Worm (Caenorhabditis elegans) whole organism, early embryonic: ENCODE data around the gene F22B7.9.

Experiments used
- ama-1 ChIP-seq: fragments of 150-350 bp; optimal IDR thresholded peaks from 2 replicates; lab custom pipeline; 2014
- ets-7 ChIP-seq: sonication (generic microtip); optimal IDR thresholded peaks from 2 replicates; lab custom pipeline; 2016; ENCODE audit warnings: missing genotype, missing genetic modification characterization, missing compliant biosample characterization
- hmg-4 ChIP-seq: fragments of 200-800 bp; sonication (Bioruptor generic); optimal IDR thresholded peaks from 2 replicates; lab custom pipeline; 2018; ENCODE audit warnings: mild to moderate bottlenecking, missing genetic modification characterization, missing compliant biosample characterization
- hnd-1 ChIP-seq: sonication (generic microtip); optimal IDR thresholded peaks from 2 replicates; lab custom pipeline; 2016; ENCODE audit warnings: missing genetic modification characterization, missing compliant biosample characterization
- sea-1 ChIP-seq: fragments of 200-800 bp; sonication (Bioruptor generic); conservative IDR thresholded peaks from 2 replicates; pipeline ENCODE4 v1.3.6; 2022; ENCODE audit warnings: missing genetic modification characterization, missing compliant biosample characterization
- tbx-11 ChIP-seq: fragments of 200-800 bp; sonication (Bioruptor generic); IDR thresholded peaks from 2 replicates; pipeline ENCODE4 v1.3.6; 2022; ENCODE audit warnings: missing genetic modification characterization, missing compliant biosample characterization

ce11 chrIII:8621982-8622381 is 31.7 kb downstream of the F22B7.9 start:
- TF ChIP-seq ets-7 (tag; lab: Kevin White, UChicago) (no peak), tbx-11 (GFP tag; lab: Robert Waterston, UW) (no peak), sea-1 (GFP tag; lab: Robert Waterston, UW) (no peak), ama-1 (lab: Kevin White, UChicago) (no peak), hmg-4 (GFP tag; lab: Kevin White, UChicago) (no peak), hnd-1 (tag; lab: Kevin White, UChicago) (no peak)
